Worm (Caenorhabditis elegans) whole organism, L2 larva: ENCODE measurements around the gene T19D12.2.

Experiments used
- ZK546.5 ChIP-seq: sonication (generic microtip); optimal IDR thresholded peaks from 2 replicates; lab custom pipeline; 2017; ENCODE audit warnings: missing biosample characterization, missing genetic modification characterization
- ceh-16 ChIP-seq: fragments of 150-350 bp; optimal IDR thresholded peaks from 2 replicates; lab custom pipeline; 2014; ENCODE audit warnings: missing biosample characterization, missing genetic modification characterization
- crh-2 ChIP-seq: sonication (generic microtip); optimal IDR thresholded peaks from 2 replicates; lab custom pipeline; 2017; ENCODE audit warnings: missing biosample characterization, missing genetic modification characterization
- fos-1 ChIP-seq: fragments of 150-350 bp; optimal IDR thresholded peaks from 2 replicates; lab custom pipeline; 2014; ENCODE audit warnings: missing biosample characterization, missing genetic modification characterization
- lin-13 ChIP-seq: fragments of 150-350 bp; optimal IDR thresholded peaks from 2 replicates; lab custom pipeline; 2014; ENCODE audit warnings: missing biosample characterization, missing genetic modification reagents, missing genetic modification characterization
- nhr-237 ChIP-seq: fragments of 150-350 bp; optimal IDR thresholded peaks from 2 replicates; lab custom pipeline; 2014; ENCODE audit warnings: missing biosample characterization, missing genetic modification characterization
- sem-4 ChIP-seq: fragments of 150-350 bp; optimal IDR thresholded peaks from 2 replicates; lab custom pipeline; 2014; ENCODE audit warnings: missing biosample characterization, missing genetic modification reagents, missing genetic modification characterization
- sma-3 ChIP-seq: sonication (generic microtip); optimal IDR thresholded peaks from 2 replicates; lab custom pipeline; 2016; ENCODE audit warnings: missing genetic modification reagents, missing genetic modification characterization, missing compliant biosample characterization
- unc-55 ChIP-seq: fragments of 150-350 bp; sonication (generic microtip); optimal IDR thresholded peaks from 3 replicates; lab custom pipeline; 2014; ENCODE audit warnings: missing biosample characterization, missing genetic modification reagents, missing genetic modification characterization
- zag-1 ChIP-seq: fragments of 150-350 bp; optimal IDR thresholded peaks from 2 replicates; lab custom pipeline; 2014; ENCODE audit warnings: missing biosample characterization, missing genetic modification characterization

DNA sequence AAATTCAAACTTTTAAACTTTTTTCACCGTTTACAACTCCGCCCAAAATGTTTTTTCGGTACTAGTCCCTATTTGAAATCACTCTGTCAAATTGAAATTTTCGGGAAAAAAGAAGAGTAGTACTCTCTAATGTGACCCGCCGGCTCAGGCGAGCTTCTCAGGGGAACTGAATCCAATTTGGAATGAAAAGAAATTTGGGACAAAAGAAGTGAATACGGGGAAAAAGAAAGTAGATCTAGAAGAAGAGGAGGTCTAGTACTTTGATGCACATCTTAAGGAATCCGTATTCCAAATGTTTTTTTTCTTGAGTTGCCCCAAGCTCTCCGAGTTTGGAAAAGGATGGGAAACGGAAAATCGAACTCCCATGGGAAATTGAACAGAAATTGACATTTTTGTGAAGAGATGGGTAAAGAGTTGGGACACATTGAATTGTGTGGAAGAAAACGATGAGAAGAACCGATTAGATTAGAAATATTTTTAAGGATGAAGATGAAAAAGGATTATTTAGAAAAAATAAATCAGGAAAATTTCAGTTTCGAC lies 45.5 kb downstream of the T19D12.2 start:
- no peak for TF ChIP-seq zag-1
- TF ChIP-seq sem-4 (tag; lab: Kevin White, UChicago) = no peak
- no peak for TF ChIP-seq unc-55 (GFP tag; lab: Kevin White, UChicago)
- TF ChIP-seq crh-2 (tag; lab: Kevin White, UChicago) = no peak
- no peak for TF ChIP-seq sma-3 (GFP tag; lab: Kevin White, UChicago)
- no peak for TF ChIP-seq lin-13 (GFP tag; lab: Kevin White, UChicago)
- no peak for TF ChIP-seq ceh-16 (tag; lab: Kevin White, UChicago)
- no peak for TF ChIP-seq fos-1 (tag; lab: Kevin White, UChicago)
- no peak for TF ChIP-seq nhr-237 (tag; lab: Kevin White, UChicago)
- no peak for TF ChIP-seq ZK546.5 (tag; lab: Kevin White, UChicago)
